Worm (Caenorhabditis elegans) whole organism, L4 larva: ENCODE data around the gene oac-53.

Source experiments
- F26F4.8 ChIP-seq: fragments of 200-800 bp; sonication (Bioruptor generic); conservative IDR thresholded peaks from 2 replicates; pipeline ENCODE4 v1.3.6; 2022; ENCODE audit warnings: missing genetic modification characterization, missing compliant biosample characterization
- R02D3.7 ChIP-seq: fragments of 150-350 bp; sonication (generic microtip); optimal IDR thresholded peaks from 3 replicates; lab custom pipeline; 2014; ENCODE audit warnings: missing biosample characterization, missing genetic modification characterization
- Y105C5A.15 ChIP-seq: fragments of 200-800 bp; sonication (Bioruptor generic); IDR thresholded peaks from 2 replicates; pipeline ENCODE4 v1.3.6; 2022; ENCODE audit warnings: missing genetic modification characterization, missing compliant biosample characterization
- ZK337.2 ChIP-seq: fragments of 200-800 bp; sonication (Bioruptor generic); IDR thresholded peaks from 2 replicates; pipeline ENCODE4 v1.3.6; 2022; ENCODE audit warnings: missing genetic modification reagents, missing genetic modification characterization, missing compliant biosample characterization
- ZK546.5 ChIP-seq, 2 experiments: sonication (generic microtip); optimal IDR thresholded peaks; 2 replicates each; lab custom pipeline; 2017; ENCODE audit warnings: missing biosample characterization in 2 of 2, missing genetic modification characterization in 2 of 2
- aha-1 ChIP-seq: fragments of 150-350 bp; peaks from one replicate; lab custom pipeline; 2014; ENCODE audit warnings: missing biosample characterization, missing genetic modification characterization
- ama-1 ChIP-seq: fragments of 150-350 bp; optimal IDR thresholded peaks from 2 replicates; lab custom pipeline; 2014; ENCODE audit warnings: inconsistent platforms, mixed read lengths
- arid-1 ChIP-seq: fragments of 200-800 bp; sonication (Bioruptor generic); conservative IDR thresholded peaks from 2 replicates; pipeline ENCODE4 v1.3.6; 2022; ENCODE audit warnings: missing genetic modification reagents, missing genetic modification characterization, missing compliant biosample characterization
- attf-4 ChIP-seq: sonication (generic microtip); optimal IDR thresholded peaks from 3 replicates; lab custom pipeline; 2017; ENCODE audit warnings: missing biosample characterization, missing genetic modification characterization
- ceh-20 ChIP-seq: fragments of 200-800 bp; sonication (Bioruptor generic); IDR thresholded peaks from 2 replicates; pipeline ENCODE4 v1.3.6; 2022; ENCODE audit warnings: missing genetic modification reagents, missing genetic modification characterization, missing compliant biosample characterization
- ceh-28 ChIP-seq: fragments of 150-350 bp; optimal IDR thresholded peaks from 2 replicates; lab custom pipeline; 2014; ENCODE audit warnings: missing biosample characterization, missing genetic modification reagents, missing genetic modification characterization
- ceh-44 ChIP-seq: fragments of 200-800 bp; sonication (Bioruptor generic); IDR thresholded peaks from 2 replicates; pipeline ENCODE4 v1.3.6; 2022; ENCODE audit warnings: missing genetic modification reagents, missing genetic modification characterization, missing compliant biosample characterization
- ceh-62 ChIP-seq: sonication (generic microtip); optimal IDR thresholded peaks from 2 replicates; lab custom pipeline; 2017; ENCODE audit warnings: missing biosample characterization, missing genetic modification characterization
- ceh-82 ChIP-seq: sonication (generic microtip); optimal IDR thresholded peaks from 2 replicates; lab custom pipeline; 2017; ENCODE audit warnings: missing biosample characterization, missing genetic modification characterization
- ces-1 ChIP-seq: fragments of 150-350 bp; sonication (generic microtip); optimal IDR thresholded peaks from 4 replicates; lab custom pipeline; 2014; ENCODE audit warnings: missing biosample characterization, missing genetic modification reagents, missing genetic modification characterization
- daf-8 ChIP-seq: fragments of 200-800 bp; sonication (Bioruptor generic); IDR thresholded peaks from 2 replicates; pipeline ENCODE4 v1.3.6; 2022; ENCODE audit warnings: missing genetic modification characterization, missing compliant biosample characterization
- dpl-1 ChIP-seq: fragments of 150-350 bp; optimal IDR thresholded peaks from 2 replicates; lab custom pipeline; 2014; ENCODE audit warnings: missing biosample characterization, missing genetic modification reagents, missing genetic modification characterization
- egl-27 ChIP-seq: sonication (generic microtip); optimal IDR thresholded peaks from 3 replicates; lab custom pipeline; 2017; ENCODE audit warnings: missing biosample characterization, missing genetic modification reagents, missing genetic modification characterization
- fos-1 ChIP-seq: fragments of 150-350 bp; optimal IDR thresholded peaks from 2 replicates; lab custom pipeline; 2014; ENCODE audit warnings: missing biosample characterization, missing genetic modification characterization
- gei-8 ChIP-seq: fragments of 200-800 bp; sonication (Bioruptor generic); optimal IDR thresholded peaks from 2 replicates; lab custom pipeline; 2018; ENCODE audit warnings: mild to moderate bottlenecking, missing genetic modification characterization, missing compliant biosample characterization
- lin-1 ChIP-seq: fragments of 200-800 bp; sonication (Bioruptor generic); IDR thresholded peaks from 2 replicates; pipeline ENCODE4 v1.3.6; 2022; ENCODE audit warnings: missing genetic modification reagents, missing genetic modification characterization, missing compliant biosample characterization
- lir-3 ChIP-seq: sonication (generic microtip); optimal IDR thresholded peaks from 2 replicates; lab custom pipeline; 2016; ENCODE audit warnings: mild to moderate bottlenecking, missing genetic modification characterization, missing compliant biosample characterization
- mes-2 ChIP-seq: sonication (generic microtip); optimal IDR thresholded peaks from 2 replicates; lab custom pipeline; 2016; ENCODE audit warnings: missing genotype, mild to moderate bottlenecking, missing genetic modification characterization, missing compliant biosample characterization; ENCODE audit not compliant: poor library complexity, severe bottlenecking
- mxl-3 ChIP-seq: fragments of 200-800 bp; sonication (Bioruptor generic); optimal IDR thresholded peaks from 2 replicates; lab custom pipeline; 2018; ENCODE audit warnings: mild to moderate bottlenecking, missing genetic modification characterization, missing compliant biosample characterization
- nhr-102 ChIP-seq: sonication (generic microtip); optimal IDR thresholded peaks from 2 replicates; lab custom pipeline; 2016; ENCODE audit warnings: mild to moderate bottlenecking, missing genetic modification characterization, moderate library complexity, missing compliant biosample characterization
- nhr-111 ChIP-seq: fragments of 200-800 bp; sonication (Bioruptor generic); optimal IDR thresholded peaks from 2 replicates; lab custom pipeline; 2018; ENCODE audit warnings: mild to moderate bottlenecking, missing genetic modification characterization, missing compliant biosample characterization
- nhr-25 ChIP-seq: sonication (generic microtip); optimal IDR thresholded peaks from 2 replicates; lab custom pipeline; 2017; ENCODE audit warnings: missing genetic modification characterization, mild to moderate bottlenecking, missing compliant biosample characterization, antibody characterized with exemption, moderate library complexity, borderline replicate concordance; ENCODE audit not compliant: insufficient read depth
- nhr-42 ChIP-seq: fragments of 200-800 bp; sonication (Bioruptor generic); IDR thresholded peaks from 2 replicates; pipeline ENCODE4 v1.3.6; 2022; ENCODE audit warnings: missing genetic modification characterization, missing compliant biosample characterization
- nhr-6 ChIP-seq: fragments of 150-350 bp; optimal IDR thresholded peaks from 2 replicates; lab custom pipeline; 2014; ENCODE audit warnings: missing biosample characterization, missing genetic modification characterization
- nhr-77 ChIP-seq: fragments of 150-350 bp; optimal IDR thresholded peaks from 2 replicates; lab custom pipeline; 2014; ENCODE audit warnings: missing biosample characterization, missing genetic modification characterization
- php-3 ChIP-seq: fragments of 200-800 bp; sonication (Bioruptor generic); IDR thresholded peaks from 2 replicates; pipeline ENCODE4 v1.3.6; 2022; ENCODE audit warnings: missing genetic modification reagents, missing genetic modification characterization, missing compliant biosample characterization
- rbr-2 ChIP-seq: sonication (generic microtip); optimal IDR thresholded peaks from 2 replicates; lab custom pipeline; 2016; ENCODE audit warnings: missing genotype, missing genetic modification characterization, missing compliant biosample characterization
- saeg-2 ChIP-seq: fragments of 200-800 bp; sonication (Bioruptor generic); IDR thresholded peaks from 2 replicates; pipeline ENCODE4 v1.3.6; 2022; ENCODE audit warnings: missing genetic modification reagents, missing genetic modification characterization, missing compliant biosample characterization
- set-16 ChIP-seq: fragments of 200-800 bp; sonication (Bioruptor generic); IDR thresholded peaks from 2 replicates; pipeline ENCODE4 v1.3.6; 2022; ENCODE audit warnings: missing genetic modification reagents, missing genetic modification characterization, missing compliant biosample characterization
- tag-97 ChIP-seq: fragments of 200-800 bp; sonication (Bioruptor generic); IDR thresholded peaks from 2 replicates; pipeline ENCODE4 v1.3.6; 2022; ENCODE audit warnings: missing genetic modification characterization, missing compliant biosample characterization
- unc-130 ChIP-seq: sonication (generic microtip); optimal IDR thresholded peaks from 2 replicates; lab custom pipeline; 2016; ENCODE audit warnings: missing genetic modification reagents, missing genetic modification characterization, missing compliant biosample characterization
- unc-39 ChIP-seq: sonication (generic microtip); optimal IDR thresholded peaks from 2 replicates; lab custom pipeline; 2017; ENCODE audit warnings: missing biosample characterization, missing genetic modification characterization
- unc-62 ChIP-seq, 3 experiments: fragments of 150-350 bp in 1 of 3; sonication (generic microtip); optimal IDR thresholded peaks in 2 of 3; peaks in 1 of 3; 1 replicate in 1 of 3; 2 replicates in 2 of 3; lab custom pipeline; 2014 to 2017; ENCODE audit warnings: missing biosample characterization in 3 of 3, missing genetic modification characterization in 3 of 3, missing genetic modification reagents in 3 of 3, missing genotype in 1 of 3
- zip-2 ChIP-seq: fragments of 150-350 bp; optimal IDR thresholded peaks from 2 replicates; lab custom pipeline; 2014; ENCODE audit warnings: missing biosample characterization, missing genetic modification characterization
- ztf-11 ChIP-seq: fragments of 150-350 bp; optimal IDR thresholded peaks from 2 replicates; lab custom pipeline; 2014; ENCODE audit warnings: missing biosample characterization, missing genetic modification characterization
- ztf-7 ChIP-seq: fragments of 150-350 bp; optimal IDR thresholded peaks from 2 replicates; lab custom pipeline; 2014; ENCODE audit warnings: missing biosample characterization, missing genetic modification characterization

Gene oac-53

DNA sequence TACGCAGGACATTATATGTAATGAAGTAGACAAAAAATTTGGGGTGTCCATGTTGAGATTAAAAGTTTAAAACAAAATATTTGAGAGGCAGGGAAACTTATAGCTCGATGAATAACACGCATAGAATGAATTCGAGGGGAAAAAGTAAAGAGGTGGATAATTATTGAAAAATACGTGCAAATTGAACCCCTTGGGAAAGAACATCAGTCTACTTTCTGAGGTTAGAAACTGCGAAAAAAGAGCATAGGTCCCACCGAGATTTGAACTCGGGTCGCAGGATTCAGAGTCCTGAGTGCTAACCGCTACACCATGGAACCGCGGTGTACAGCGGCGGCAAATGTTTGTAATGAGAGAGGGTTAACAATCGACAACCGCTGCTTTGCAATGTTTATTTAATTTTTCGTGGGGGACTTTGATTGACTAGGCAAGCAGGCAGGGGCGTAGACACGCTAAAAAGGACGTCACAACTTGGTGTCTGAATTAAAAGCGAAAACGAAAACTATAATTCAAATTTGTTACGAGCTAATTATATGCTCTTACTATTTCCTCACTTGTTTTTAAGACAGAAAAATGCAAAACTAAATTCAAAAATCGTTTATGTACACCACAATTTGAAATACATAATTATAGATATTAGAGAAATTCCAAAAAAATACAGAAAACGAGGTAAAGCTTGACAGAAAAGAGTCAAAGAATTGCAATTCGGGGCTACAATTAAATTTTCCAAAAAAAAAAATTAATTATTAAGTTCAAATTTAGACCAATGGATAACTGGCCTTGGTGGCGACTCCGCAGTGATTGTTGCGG is 35.6 kb downstream of the oac-53 start, which contains the start of gene srh-269 (continued):
- TF ChIP-seq fos-1 (tag; lab: Kevin White, UChicago) (no peak), aha-1 (peak; percentile 93), unc-39 (tag; lab: Kevin White, UChicago) (no peak), nhr-25 (tag; lab: Kevin White, UChicago) (no peak), php-3 (GFP tag; lab: Robert Waterston, UW) (peak; percentile 80), egl-27 (tag; lab: Kevin White, UChicago) (no peak), nhr-111 (GFP tag; lab: Kevin White, UChicago) (peak; percentile 65), ZK546.5 (tag; optimal IDR thresholded peaks at IDR 0.05; lab: Kevin White, UChicago) (no peak), gei-8 (GFP tag; lab: Kevin White, UChicago) (peak; percentile 82), zip-2 (tag; lab: Kevin White, UChicago) (no peak), ceh-44 (peak; percentile 69; the same call in 1 of the 2 replicates), ces-1 (GFP tag; lab: Kevin White, UChicago) (no peak), dpl-1 (GFP tag; lab: Kevin White, UChicago) (peak; percentile 34), attf-4 (tag; lab: Kevin White, UChicago) (no peak), ceh-82 (tag; lab: Kevin White, UChicago) (no peak), ztf-7 (tag; lab: Kevin White, UChicago) (no peak), ZK337.2 (GFP tag; lab: Robert Waterston, UW) (peak; percentile 72; the same call in 1 of the 2 replicates), lir-3 (tag; lab: Kevin White, UChicago) (peak; percentile 25), mxl-3 (GFP tag; lab: Kevin White, UChicago) (peak; percentile 59), tag-97 (GFP tag; lab: Robert Waterston, UW) (no peak), ceh-20 (GFP tag; lab: Robert Waterston, UW) (peak; percentile 86), saeg-2 (peak; percentile 65; the same call in 1 of the 2 replicates), lin-1 (GFP tag; lab: Robert Waterston, UW) (peak; percentile 83; the same call in 1 of the 2 replicates), ztf-11 (no peak), ceh-28 (tag; lab: Kevin White, UChicago) (no peak), F26F4.8 (GFP tag; lab: Robert Waterston, UW) (peak; percentile 86), rbr-2 (tag; lab: Kevin White, UChicago) (peak; percentile 51), Y105C5A.15 (GFP tag; lab: Robert Waterston, UW) (0 out of 2 replicates have a peak, but pooled peaks have one; percentile 75), daf-8 (GFP tag; lab: Robert Waterston, UW) (0 out of 2 replicates have a peak, but pooled peaks have one; percentile 37), mes-2 (tag; lab: Kevin White, UChicago) (peak; percentile 81), nhr-6 (no peak), R02D3.7 (no peak), nhr-42 (GFP tag; lab: Robert Waterston, UW) (peak; percentile 83), nhr-102 (tag; lab: Kevin White, UChicago) (peak; percentile 77), set-16 (GFP tag; lab: Robert Waterston, UW) (peak; percentile 37; the same call in 1 of the 2 replicates), nhr-77 (peak; percentile 10), ama-1 (lab: Kevin White, UChicago) (no peak), unc-130 (GFP tag; lab: Kevin White, UChicago) (peak; percentile 61), unc-62 (GFP tag; optimal IDR thresholded peaks at IDR 0.05 in 1 of 2; lab: Kevin White, UChicago) (no peak), unc-62 (tag; optimal IDR thresholded peaks at IDR 0.05; lab: Kevin White, UChicago) (no peak), arid-1 (GFP tag; lab: Robert Waterston, UW) (peak; percentile 92), ceh-62 (tag; lab: Kevin White, UChicago) (no peak)
- TF ChIP-seq, all 104 proteins: peak for 65
